Worm (Caenorhabditis elegans) whole organism, late embryonic: ENCODE results near the gene F56C9.6.

Experiments
- C38D4.7 ChIP-seq: fragments of 200-800 bp; sonication (Bioruptor generic); optimal IDR thresholded peaks from 2 replicates; lab custom pipeline; 2018; ENCODE audit warnings: mild to moderate bottlenecking, missing genetic modification characterization, moderate library complexity, missing compliant biosample characterization
- K02D7.2 ChIP-seq: sonication (generic microtip); optimal IDR thresholded peaks from 2 replicates; lab custom pipeline; 2017; ENCODE audit warnings: mild to moderate bottlenecking, missing genetic modification characterization, missing compliant biosample characterization
- ahr-1 ChIP-seq: sonication (generic microtip); optimal IDR thresholded peaks from 2 replicates; lab custom pipeline; 2016; ENCODE audit warnings: missing genetic modification characterization, missing compliant biosample characterization
- ceh-14 ChIP-seq: sonication (generic microtip); optimal IDR thresholded peaks from 2 replicates; lab custom pipeline; 2016; ENCODE audit warnings: missing genotype, missing genetic modification characterization, missing compliant biosample characterization
- ceh-18 ChIP-seq: sonication (generic microtip); optimal IDR thresholded peaks from 2 replicates; lab custom pipeline; 2016; ENCODE audit warnings: missing genetic modification characterization, missing compliant biosample characterization
- ceh-19 ChIP-seq: fragments of 200-800 bp; sonication (Bioruptor generic); optimal IDR thresholded peaks from 2 replicates; lab custom pipeline; 2018; ENCODE audit warnings: mild to moderate bottlenecking, missing genetic modification characterization, missing compliant biosample characterization
- ceh-2 ChIP-seq: sonication (generic microtip); optimal IDR thresholded peaks from 2 replicates; lab custom pipeline; 2016; ENCODE audit warnings: missing genotype, missing genetic modification characterization, missing compliant biosample characterization
- ceh-31 ChIP-seq: sonication (generic microtip); optimal IDR thresholded peaks from 2 replicates; lab custom pipeline; 2016; ENCODE audit warnings: missing genetic modification characterization, missing compliant biosample characterization
- ceh-34 ChIP-seq: sonication (generic microtip); optimal IDR thresholded peaks from 2 replicates; lab custom pipeline; 2016; ENCODE audit warnings: mild to moderate bottlenecking, missing genetic modification characterization, missing compliant biosample characterization
- ceh-45 ChIP-seq: fragments of 200-800 bp; sonication (Bioruptor generic); IDR thresholded peaks from 2 replicates; pipeline ENCODE4 v1.3.6; 2022; ENCODE audit warnings: missing genetic modification reagents, missing genetic modification characterization, missing compliant biosample characterization
- ceh-48 ChIP-seq: sonication (generic microtip); optimal IDR thresholded peaks from 2 replicates; lab custom pipeline; 2016; ENCODE audit warnings: missing genetic modification characterization, inconsistent platforms, missing compliant biosample characterization
- ceh-9 ChIP-seq: sonication (generic microtip); optimal IDR thresholded peaks from 2 replicates; lab custom pipeline; 2016; ENCODE audit warnings: mild to moderate bottlenecking, missing genetic modification characterization, inconsistent platforms, missing compliant biosample characterization
- dmd-4 ChIP-seq: sonication (generic microtip); optimal IDR thresholded peaks from 2 replicates; lab custom pipeline; 2016; ENCODE audit warnings: borderline replicate concordance, missing genetic modification characterization, missing compliant biosample characterization
- dve-1 ChIP-seq: sonication (generic microtip); optimal IDR thresholded peaks from 2 replicates; lab custom pipeline; 2017; ENCODE audit warnings: antibody characterized with exemption, mild to moderate bottlenecking, missing genetic modification characterization, missing compliant biosample characterization
- elt-2 ChIP-seq: sonication (generic microtip); optimal IDR thresholded peaks from 2 replicates; lab custom pipeline; 2016; ENCODE audit warnings: missing genetic modification reagents, missing genetic modification characterization, missing compliant biosample characterization
- elt-4 ChIP-seq: sonication (generic microtip); optimal IDR thresholded peaks from 2 replicates; lab custom pipeline; 2016; ENCODE audit warnings: missing genetic modification characterization, missing compliant biosample characterization
- eyg-1 ChIP-seq: sonication (generic microtip); optimal IDR thresholded peaks from 2 replicates; lab custom pipeline; 2016; ENCODE audit warnings: missing genotype, missing genetic modification characterization, missing compliant biosample characterization
- fax-1 ChIP-seq: sonication (generic microtip); optimal IDR thresholded peaks from 2 replicates; lab custom pipeline; 2016; ENCODE audit warnings: missing genotype, missing genetic modification characterization, missing compliant biosample characterization
- gmeb-2 ChIP-seq: sonication (generic microtip); optimal IDR thresholded peaks from 2 replicates; lab custom pipeline; 2016; ENCODE audit warnings: missing genetic modification characterization, inconsistent platforms, missing compliant biosample characterization
- hlh-13 ChIP-seq: fragments of 200-800 bp; sonication (Bioruptor generic); optimal IDR thresholded peaks from 2 replicates; lab custom pipeline; 2018; ENCODE audit warnings: mild to moderate bottlenecking, missing genetic modification characterization, missing compliant biosample characterization
- hlh-30 ChIP-seq: sonication (generic microtip); optimal IDR thresholded peaks from 2 replicates; lab custom pipeline; 2017; ENCODE audit warnings: antibody characterized with exemption, missing genetic modification characterization, missing compliant biosample characterization; ENCODE audit not compliant: insufficient read depth
- hlh-6 ChIP-seq: sonication (generic microtip); optimal IDR thresholded peaks from 2 replicates; lab custom pipeline; 2016; ENCODE audit warnings: missing genotype, missing genetic modification characterization, missing compliant biosample characterization
- hlh-8 ChIP-seq: sonication (generic microtip); optimal IDR thresholded peaks from 2 replicates; lab custom pipeline; 2016; ENCODE audit warnings: missing genotype, missing genetic modification characterization, missing compliant biosample characterization
- mec-3 ChIP-seq: sonication (generic microtip); optimal IDR thresholded peaks from 2 replicates; lab custom pipeline; 2016; ENCODE audit warnings: borderline replicate concordance, missing genetic modification characterization, missing compliant biosample characterization
- nfya-1 ChIP-seq: sonication (generic microtip); optimal IDR thresholded peaks from 2 replicates; lab custom pipeline; 2017; ENCODE audit warnings: missing genetic modification characterization, mild to moderate bottlenecking, missing compliant biosample characterization, antibody characterized with exemption, moderate library complexity
- npax-4 ChIP-seq: sonication (generic microtip); optimal IDR thresholded peaks from 2 replicates; lab custom pipeline; 2016; ENCODE audit warnings: missing genetic modification characterization, missing compliant biosample characterization
- pag-3 ChIP-seq: sonication (generic microtip); optimal IDR thresholded peaks from 2 replicates; lab custom pipeline; 2016; ENCODE audit warnings: missing compliant biosample characterization, missing genetic modification characterization, borderline replicate concordance
- pat-9 ChIP-seq: fragments of 200-800 bp; sonication (Bioruptor generic); optimal IDR thresholded peaks from 2 replicates; lab custom pipeline; 2018; ENCODE audit warnings: mild to moderate bottlenecking, missing genetic modification characterization, moderate library complexity, missing compliant biosample characterization
- pax-1 ChIP-seq: fragments of 150-350 bp; optimal IDR thresholded peaks from 2 replicates; lab custom pipeline; 2014; ENCODE audit warnings: missing biosample characterization, missing genetic modification characterization
- pha-2 ChIP-seq: sonication (generic microtip); optimal IDR thresholded peaks from 2 replicates; lab custom pipeline; 2017; ENCODE audit warnings: mild to moderate bottlenecking, missing genetic modification characterization, missing compliant biosample characterization
- pqm-1 ChIP-seq: sonication (generic microtip); optimal IDR thresholded peaks from 2 replicates; lab custom pipeline; 2016; ENCODE audit warnings: missing genetic modification characterization, missing compliant biosample characterization
- pros-1 ChIP-seq: fragments of 150-350 bp; optimal IDR thresholded peaks from 2 replicates; lab custom pipeline; 2014; ENCODE audit warnings: missing biosample characterization, missing genetic modification reagents, missing genetic modification characterization
- rnt-1 ChIP-seq: sonication (generic microtip); optimal IDR thresholded peaks from 2 replicates; lab custom pipeline; 2016; ENCODE audit warnings: missing genetic modification characterization, missing compliant biosample characterization
- sox-4 ChIP-seq: sonication (generic microtip); optimal IDR thresholded peaks from 2 replicates; lab custom pipeline; 2017; ENCODE audit warnings: mild to moderate bottlenecking, missing genetic modification characterization, inconsistent platforms, missing compliant biosample characterization
- syd-9 ChIP-seq: sonication (generic microtip); optimal IDR thresholded peaks from 2 replicates; lab custom pipeline; 2016; ENCODE audit warnings: mild to moderate bottlenecking, missing genetic modification characterization, moderate library complexity, missing compliant biosample characterization
- tbx-2 ChIP-seq: sonication (generic microtip); optimal IDR thresholded peaks from 2 replicates; lab custom pipeline; 2016; ENCODE audit warnings: missing genetic modification characterization, missing compliant biosample characterization
- tbx-7 ChIP-seq: sonication (generic microtip); optimal IDR thresholded peaks from 2 replicates; lab custom pipeline; 2016; ENCODE audit warnings: missing genotype, missing genetic modification characterization, missing compliant biosample characterization
- unc-42 ChIP-seq: sonication (generic microtip); optimal IDR thresholded peaks from 2 replicates; lab custom pipeline; 2016; ENCODE audit warnings: missing genotype, missing genetic modification characterization, missing compliant biosample characterization
- unc-86 ChIP-seq: sonication (generic microtip); optimal IDR thresholded peaks from 2 replicates; lab custom pipeline; 2016; ENCODE audit warnings: missing genetic modification characterization, missing compliant biosample characterization

F56C9.6 gene

ce11 chrIII:7331671-7332070 is 21.1 kb upstream of the F56C9.6 start:
- TF ChIP-seq hlh-6 (tag; lab: Kevin White, UChicago) (no peak), hlh-13 (no peak), ceh-14 (no peak), ceh-2 (tag; lab: Kevin White, UChicago) (no peak), dve-1 (tag; lab: Kevin White, UChicago) (no peak), elt-2 (tag; lab: Kevin White, UChicago) (no peak), npax-4 (no peak), pag-3 (tag; lab: Kevin White, UChicago) (no peak), hlh-8 (tag; lab: Kevin White, UChicago) (no peak), ceh-9 (tag; lab: Kevin White, UChicago) (no peak), dmd-4 (no peak), mec-3 (no peak)

- TF ChIP-seq unc-86 (no peak), ceh-48 (no peak), elt-2 (tag; lab: Kevin White, UChicago) (no peak), ceh-19 (no peak), nfya-1 (no peak), pha-2 (tag; lab: Kevin White, UChicago) (no peak)
Observed at ce11 chrIII:7329155-7329732, 18.7 kb upstream of the F56C9.6 start, which contains the start of gene lab-2. Gene lab-2 (minus strand): TSS chrIII:7329607.

- TF ChIP-seq sox-4 (tag; lab: Kevin White, UChicago) = no peak
- TF ChIP-seq pax-1 (tag; lab: Kevin White, UChicago) = no peak
- TF ChIP-seq elt-4 (tag; lab: Kevin White, UChicago) = no peak
- TF ChIP-seq pros-1 (tag; lab: Kevin White, UChicago) = no peak
- TF ChIP-seq tbx-2 (tag; lab: Kevin White, UChicago) = no peak
- TF ChIP-seq ceh-45 (GFP tag; lab: Robert Waterston, UW) = no peak
- no peak for TF ChIP-seq C38D4.7 (GFP tag; lab: Kevin White, UChicago)
- no peak for TF ChIP-seq hlh-6 (tag; lab: Kevin White, UChicago)
- no peak for TF ChIP-seq gmeb-2 (tag; lab: Kevin White, UChicago)
- no peak for TF ChIP-seq eyg-1
- TF ChIP-seq unc-42 = no peak
- no peak for TF ChIP-seq pqm-1 (tag; lab: Kevin White, UChicago)
- TF ChIP-seq rnt-1 (tag; lab: Kevin White, UChicago) = no peak
- no peak for TF ChIP-seq ahr-1
- no peak for TF ChIP-seq ceh-31
- no peak for TF ChIP-seq ceh-9 (tag; lab: Kevin White, UChicago)
- no peak for TF ChIP-seq fax-1 (tag; lab: Kevin White, UChicago)
- TF ChIP-seq, all 69 proteins: peak for 0
Observed at ce11 chrIII:7323331-7323730, 12.8 kb upstream of the F56C9.6 start.

- no peak for TF ChIP-seq hlh-30 (tag; lab: Kevin White, UChicago)
- no peak for TF ChIP-seq K02D7.2 (tag; lab: Kevin White, UChicago)
- TF ChIP-seq ceh-18 = no peak
- TF ChIP-seq dve-1 (tag; lab: Kevin White, UChicago) = no peak
- TF ChIP-seq unc-42 = no peak
- no peak for TF ChIP-seq syd-9 (tag; lab: Kevin White, UChicago)
- TF ChIP-seq ceh-34 (tag; lab: Kevin White, UChicago) = no peak
- TF ChIP-seq rnt-1 (tag; lab: Kevin White, UChicago) = no peak
- TF ChIP-seq pha-2 (tag; lab: Kevin White, UChicago) = no peak
- TF ChIP-seq pat-9 (tag; lab: Kevin White, UChicago) = no peak
- TF ChIP-seq ceh-19 = no peak
- no peak for TF ChIP-seq tbx-7 (tag; lab: Kevin White, UChicago)
- TF ChIP-seq ceh-14 = no peak
- no peak for TF ChIP-seq C38D4.7 (GFP tag; lab: Kevin White, UChicago)
- TF ChIP-seq, all 69 proteins: peak for 0
Observed at ce11 chrIII:7322018-7322417, 11.4 kb upstream of the F56C9.6 start.
